Fruit fly (Drosophila melanogaster) whole organism, embryonic: ENCODE results near the gene CG43922.

Experiments
- Awh ChIP-seq: fragments of 200-800 bp; sonication (Bioruptor generic); IDR thresholded peaks from 2 replicates; pipeline ENCODE4, ENCODE4 v1.3.6; 2022; ENCODE audit warnings: missing biosample characterization, missing genetic modification characterization
- Blimp-1 ChIP-seq: fragments of 200-800 bp; sonication (Bioruptor generic); optimal IDR thresholded peaks from 3 replicates; lab custom pipeline; 2018; ENCODE audit warnings: missing biosample characterization, missing genetic modification characterization, mild to moderate bottlenecking, moderate library complexity, missing genetic modification reagents
- CG12219 ChIP-seq: fragments of 200-800 bp; sonication (Bioruptor generic); optimal IDR thresholded peaks from 3 replicates; lab custom pipeline; 2018; ENCODE audit warnings: missing biosample characterization, mild to moderate bottlenecking, missing genetic modification characterization
- CG13296 ChIP-seq: fragments of 200-800 bp; sonication (Bioruptor generic); optimal IDR thresholded peaks from 3 replicates; lab custom pipeline; 2018; ENCODE audit warnings: missing biosample characterization, mild to moderate bottlenecking, missing genetic modification characterization
- CG1529 ChIP-seq: fragments of 200-800 bp; sonication (Bioruptor generic); optimal IDR thresholded peaks from 3 replicates; lab custom pipeline; 2018; ENCODE audit warnings: missing biosample characterization, missing genetic modification characterization
- CG16813 ChIP-seq: fragments of 200-800 bp; sonication (Bioruptor generic); IDR thresholded peaks from 3 replicates; pipeline ENCODE4 v1.3.6; 2022; ENCODE audit warnings: missing biosample characterization, missing genetic modification characterization; ENCODE audit not compliant: partially characterized antibody
- CG17328 ChIP-seq: fragments of 200-800 bp; sonication (Bioruptor generic); IDR thresholded peaks from 2 replicates; pipeline ENCODE4 v1.3.6; 2022; ENCODE audit warnings: missing biosample characterization, missing genetic modification characterization
- CG2129 ChIP-seq: fragments of 200-800 bp; sonication (Bioruptor generic); IDR thresholded peaks from 2 replicates; pipeline ENCODE4 v1.3.6; 2022; ENCODE audit warnings: missing biosample characterization, missing genetic modification characterization; ENCODE audit not compliant: partially characterized antibody
- CG2199 ChIP-seq: fragments of 200-800 bp; sonication (Bioruptor generic); IDR thresholded peaks from 3 replicates; pipeline ENCODE4 v1.3.6; 2022; ENCODE audit warnings: missing biosample characterization, missing genetic modification characterization
- CG30020 ChIP-seq: fragments of 200-800 bp; optimal IDR thresholded peaks from 2 replicates; lab custom pipeline; 2019; ENCODE audit warnings: missing biosample characterization, mild to moderate bottlenecking, missing genetic modification characterization, moderate library complexity
- CG3163 ChIP-seq: fragments of 200-800 bp; sonication (Bioruptor generic); optimal IDR thresholded peaks from 3 replicates; lab custom pipeline; 2016; ENCODE audit warnings: missing biosample characterization, missing genetic modification characterization
- CG3407 ChIP-seq: fragments of 200-800 bp; sonication (Bioruptor generic); optimal IDR thresholded peaks from 2 replicates; lab custom pipeline; 2018; ENCODE audit warnings: missing biosample characterization, mild to moderate bottlenecking, missing genetic modification characterization
- CG34224 ChIP-seq: fragments of 200-800 bp; sonication (Bioruptor generic); IDR thresholded peaks from 3 replicates; pipeline ENCODE4 v1.3.6; 2022; ENCODE audit warnings: missing biosample characterization, missing genetic modification characterization; ENCODE audit not compliant: partially characterized antibody
- CG34376 ChIP-seq: fragments of 200-800 bp; sonication (Bioruptor generic); optimal IDR thresholded peaks from 2 replicates; lab custom pipeline; 2018; ENCODE audit warnings: missing biosample characterization, mild to moderate bottlenecking, missing genetic modification characterization
- CG7963 ChIP-seq: fragments of 200-800 bp; sonication (Bioruptor generic); IDR thresholded peaks from 3 replicates; pipeline ENCODE4 v1.3.6; 2022; ENCODE audit warnings: missing biosample characterization, missing genetic modification characterization; ENCODE audit not compliant: partially characterized antibody
- CG8765 ChIP-seq: fragments of 200-800 bp; sonication (Bioruptor generic); IDR thresholded peaks from 2 replicates; pipeline ENCODE4 v1.3.6; 2022; ENCODE audit warnings: missing biosample characterization, missing genetic modification characterization
- CG9727 ChIP-seq: fragments of 200-800 bp; sonication (Bioruptor generic); optimal IDR thresholded peaks from 3 replicates; lab custom pipeline; 2017; ENCODE audit warnings: missing biosample characterization, mild to moderate bottlenecking, missing genetic modification characterization
- CG9817 ChIP-seq: fragments of 200-800 bp; sonication (Bioruptor generic); optimal IDR thresholded peaks from 2 replicates; lab custom pipeline; 2018; ENCODE audit warnings: missing biosample characterization, mild to moderate bottlenecking, missing genetic modification characterization, moderate library complexity
- CG9932 ChIP-seq: fragments of 200-800 bp; sonication (Bioruptor generic); IDR thresholded peaks from 2 replicates; pipeline ENCODE4 v1.3.6; 2022; ENCODE audit warnings: missing biosample characterization, missing genetic modification characterization
- Doc3 ChIP-seq: fragments of 200-800 bp; sonication (Bioruptor generic); IDR thresholded peaks from 3 replicates; pipeline ENCODE4 v1.3.6; 2022; ENCODE audit warnings: missing biosample characterization, missing genetic modification characterization; ENCODE audit not compliant: partially characterized antibody
- Dref ChIP-seq: fragments of 200-800 bp; sonication (Bioruptor generic); IDR thresholded peaks from 2 replicates; pipeline ENCODE4 v1.3.6; 2022; ENCODE audit warnings: missing biosample characterization, missing genetic modification characterization
- ERR ChIP-seq: fragments of 200-800 bp; sonication (Bioruptor generic); optimal IDR thresholded peaks from 2 replicates; lab custom pipeline; 2016; ENCODE audit warnings: missing biosample characterization, missing genetic modification characterization
- Ets97D ChIP-seq: fragments of 200-800 bp; sonication (Bioruptor generic); optimal IDR thresholded peaks from 3 replicates; lab custom pipeline; 2016; ENCODE audit warnings: missing biosample characterization, missing genetic modification characterization
- H2.0 ChIP-seq: fragments of 200-800 bp; sonication (Bioruptor generic); IDR thresholded peaks from 2 replicates; pipeline ENCODE4 v1.3.6; 2022; ENCODE audit warnings: missing biosample characterization, missing genetic modification characterization
- HmgD ChIP-seq: fragments of 200-800 bp; sonication (Bioruptor generic); optimal IDR thresholded peaks from 3 replicates; lab custom pipeline; 2016; ENCODE audit warnings: missing biosample characterization, missing genetic modification characterization
- Hr51 ChIP-seq, 2 experiments: fragments of 200-800 bp; sonication (Bioruptor generic); optimal IDR thresholded peaks; 2 replicates in 1 of 2; 3 replicates in 1 of 2; lab custom pipeline; 2016 to 2018; ENCODE audit warnings: missing biosample characterization in 2 of 2, missing genetic modification characterization in 2 of 2, mild to moderate bottlenecking in 1 of 2, moderate library complexity in 1 of 2
- Myb ChIP-seq: fragments of 200-800 bp; sonication (Bioruptor generic); optimal IDR thresholded peaks from 2 replicates; lab custom pipeline; 2016; ENCODE audit warnings: missing biosample characterization, missing genetic modification characterization
- Optix ChIP-seq: fragments of 200-800 bp; sonication (Bioruptor generic); IDR thresholded peaks from 3 replicates; pipeline ENCODE4 v1.3.6; 2022; ENCODE audit warnings: missing biosample characterization, missing genetic modification characterization
- Pdp1 ChIP-seq, 2 experiments: fragments of 200-800 bp; sonication (Bioruptor generic); optimal IDR thresholded peaks; 3 replicates each; lab custom pipeline; 2016; ENCODE audit warnings: missing biosample characterization in 2 of 2, missing genetic modification characterization in 2 of 2, mild to moderate bottlenecking in 1 of 2, moderate library complexity in 1 of 2
- Scr ChIP-seq: fragments of 200-800 bp; sonication (Bioruptor generic); IDR thresholded peaks from 2 replicates; pipeline ENCODE4 v1.3.6; 2022; ENCODE audit warnings: missing biosample characterization, missing genetic modification characterization; ENCODE audit not compliant: partially characterized antibody
- Spps ChIP-seq: fragments of 200-800 bp; sonication (Bioruptor generic); optimal IDR thresholded peaks from 2 replicates; lab custom pipeline; 2018; ENCODE audit warnings: missing biosample characterization, mild to moderate bottlenecking, missing genetic modification characterization
- Usf ChIP-seq: fragments of 200-800 bp; sonication (Bioruptor generic); optimal IDR thresholded peaks from 2 replicates; lab custom pipeline; 2017; ENCODE audit warnings: missing genotype, missing biosample characterization, missing genetic modification characterization
- Xrp1 ChIP-seq: fragments of 200-800 bp; sonication (Bioruptor generic); IDR thresholded peaks from 2 replicates; pipeline ENCODE4 v1.3.6; 2022; ENCODE audit warnings: missing biosample characterization, missing genetic modification characterization
- abd-A ChIP-seq: fragments of 200-800 bp; sonication (Bioruptor generic); optimal IDR thresholded peaks from 3 replicates; lab custom pipeline; 2019; ENCODE audit warnings: missing biosample characterization, mild to moderate bottlenecking, missing genetic modification characterization, moderate library complexity
- cg ChIP-seq: fragments of 200-800 bp; sonication (Bioruptor generic); optimal IDR thresholded peaks from 3 replicates; lab custom pipeline; 2019; ENCODE audit warnings: missing biosample characterization, mild to moderate bottlenecking, missing genetic modification characterization, moderate library complexity
- crc ChIP-seq: fragments of 200-800 bp; sonication (Bioruptor generic); optimal IDR thresholded peaks from 2 replicates; lab custom pipeline; 2016; ENCODE audit warnings: missing biosample characterization, missing genetic modification characterization
- croc ChIP-seq: fragments of 200-800 bp; sonication (Bioruptor generic); conservative IDR thresholded peaks from 3 replicates; pipeline ENCODE4 v1.3.6; 2022; ENCODE audit warnings: missing biosample characterization, missing genetic modification characterization
- dpn ChIP-seq, 2 experiments: fragments of 200-800 bp; sonication (Bioruptor generic); optimal IDR thresholded peaks; 3 replicates each; lab custom pipeline; 2016; ENCODE audit warnings: missing biosample characterization in 2 of 2, missing genetic modification characterization in 2 of 2
- dysf ChIP-seq: fragments of 200-800 bp; sonication (Bioruptor generic); IDR thresholded peaks from 3 replicates; pipeline ENCODE4 v1.3.6; 2022; ENCODE audit warnings: missing biosample characterization, missing genetic modification characterization
- ewg ChIP-seq: fragments of 200-800 bp; sonication (Bioruptor generic); optimal IDR thresholded peaks from 3 replicates; lab custom pipeline; 2017; ENCODE audit warnings: mild to moderate bottlenecking, missing biosample characterization, missing genetic modification reagents, missing genetic modification characterization
- fd102C ChIP-seq: fragments of 200-800 bp; sonication (Bioruptor generic); optimal IDR thresholded peaks from 2 replicates; lab custom pipeline; 2018; ENCODE audit warnings: missing biosample characterization, mild to moderate bottlenecking, missing genetic modification characterization, moderate library complexity
- fru ChIP-seq: fragments of >200 bp; optimal IDR thresholded peaks from 2 replicates; lab custom pipeline; 2017
- lov ChIP-seq, 2 experiments: fragments of 200-800 bp in 1 of 2; fragments of >200 bp in 1 of 2; sonication (Bioruptor generic) in 1 of 2; IDR thresholded peaks in 1 of 2; optimal IDR thresholded peaks in 1 of 2; 2 replicates in 1 of 2; 3 replicates in 1 of 2; pipeline versions ENCODE4 v1.3.6 to Lab custom; 2017 to 2022; ENCODE audit warnings: missing biosample characterization in 1 of 2, missing genetic modification characterization in 1 of 2
- otp ChIP-seq: fragments of 200-800 bp; sonication (Bioruptor generic); IDR thresholded peaks from 3 replicates; pipeline ENCODE4, ENCODE4 v1.3.6; 2022; ENCODE audit warnings: missing biosample characterization, missing genetic modification characterization
- pb ChIP-seq: fragments of 200-800 bp; sonication (Bioruptor generic); optimal IDR thresholded peaks from 3 replicates; lab custom pipeline; 2016; ENCODE audit warnings: missing biosample characterization, missing genetic modification characterization
- pzg ChIP-seq: fragments of 200-800 bp; sonication (Bioruptor generic); optimal IDR thresholded peaks from 3 replicates; lab custom pipeline; 2018; ENCODE audit warnings: missing biosample characterization, mild to moderate bottlenecking, missing genetic modification characterization, moderate library complexity
- sens ChIP-seq: fragments of 200-800 bp; sonication (Bioruptor generic); peaks from one replicate; lab custom pipeline; 2016; ENCODE audit warnings: missing biosample characterization, missing genetic modification characterization
- slou ChIP-seq: fragments of 200-800 bp; sonication (Bioruptor generic); optimal IDR thresholded peaks from 3 replicates; lab custom pipeline; 2016; ENCODE audit warnings: missing biosample characterization, missing genetic modification characterization

The CG43922 gene

dm6 chr2L:6350984-6351808 is 42.6 kb upstream of the CG43922 start, which contains the start of gene CG9498 (continued):
- TF ChIP-seq CG12219 (GFP tag; lab: Kevin White, UChicago) (peak; percentile 23), CG30020 (tag; lab: Kevin White, UChicago) (peak; percentile 23), Pdp1 (GFP tag; optimal IDR thresholded peaks at IDR 0.05; lab: Kevin White, UChicago) (peak in 1 of 2 experiments; percentile 44), CG7963 (GFP tag; lab: Robert Waterston, UW) (no peak), Ets97D (GFP tag; lab: Kevin White, UChicago) (no peak), Hr51 (GFP tag; optimal IDR thresholded peaks at IDR 0.05; lab: Kevin White, UChicago) (peak in 1 of 2 experiments; percentile 91), CG1529 (peak; percentile 7), CG17328 (GFP tag; lab: Robert Waterston, UW) (peak; percentile 50), Myb (GFP tag; lab: Kevin White, UChicago) (no peak), CG3163 (no peak), Spps (no peak), CG9817 (tag; lab: Kevin White, UChicago) (peak; percentile 74), CG16813 (GFP tag; lab: Robert Waterston, UW) (no peak), CG34224 (GFP tag; lab: Robert Waterston, UW) (no peak), Awh (GFP tag; lab: Robert Waterston, UW) (peak; percentile 72), pb (GFP tag; lab: Kevin White, UChicago) (no peak), CG8765 (GFP tag; lab: Robert Waterston, UW) (peak; percentile 20; the same call in 1 of the 2 replicates), fru (no peak), Dref (GFP tag; lab: Robert Waterston, UW) (no peak), H2.0 (no peak), Usf (GFP tag; lab: Kevin White, UChicago) (peak; percentile 58), dysf (peak; percentile 83), croc (peak; percentile 55; the same call in 2 of the 3 replicates), otp (GFP tag; lab: Robert Waterston, UW) (no peak), Scr (no peak), Blimp-1 (peak; percentile 69), ewg (GFP tag; lab: Kevin White, UChicago) (peak; percentile 36), ERR (GFP tag; lab: Kevin White, UChicago) (no peak), CG2129 (GFP tag; lab: Robert Waterston, UW) (no peak), pzg (GFP tag; lab: Kevin White, UChicago) (peak; percentile 1), fd102C (GFP tag; lab: Kevin White, UChicago) (no peak), CG34376 (peak; percentile 58), Xrp1 (peak; percentile 67), HmgD (GFP tag; lab: Kevin White, UChicago) (no peak), Doc3 (GFP tag; lab: Robert Waterston, UW) (no peak), slou (GFP tag; lab: Kevin White, UChicago) (peak; percentile 68), crc (GFP tag; lab: Kevin White, UChicago) (no peak), CG9727 (GFP tag; lab: Kevin White, UChicago) (peak; percentile 64), lov (optimal IDR thresholded peaks at IDR 0.05; lab: Kevin White, UChicago) (no peak), lov (GFP tag; IDR thresholded peaks at IDR 0.05; lab: Robert Waterston, UW) (0 out of 3 replicates have a peak, but pooled peaks have one; percentile 45), dpn (GFP tag; optimal IDR thresholded peaks at IDR 0.05; lab: Kevin White, UChicago) (peak; percentile 18 to 51), sens (peak; percentile 89), CG9932 (GFP tag; lab: Robert Waterston, UW) (peak; percentile 91), abd-A (no peak), cg (GFP tag; lab: Kevin White, UChicago) (peak; percentile 14), Optix (no peak), CG13296 (GFP tag; lab: Kevin White, UChicago) (peak; percentile 92), CG2199 (GFP tag; lab: Robert Waterston, UW) (no peak), CG3407 (peak; percentile 9)
